Worm (Caenorhabditis elegans) whole organism, L4 larva: ENCODE data around the gene mthf-1.

Experiments used
- R02D3.7 ChIP-seq: fragments of 150-350 bp; sonication (generic microtip); optimal IDR thresholded peaks from 3 replicates; lab custom pipeline; 2014; ENCODE audit warnings: missing biosample characterization, missing genetic modification characterization
- aha-1 ChIP-seq: fragments of 150-350 bp; peaks from one replicate; lab custom pipeline; 2014; ENCODE audit warnings: missing biosample characterization, missing genetic modification characterization
- ces-1 ChIP-seq: fragments of 150-350 bp; sonication (generic microtip); optimal IDR thresholded peaks from 4 replicates; lab custom pipeline; 2014; ENCODE audit warnings: missing biosample characterization, missing genetic modification reagents, missing genetic modification characterization
- pha-4 ChIP-seq, 2 experiments: fragments of 150-350 bp in 1 of 2; fragments of 200-800 bp in 1 of 2; sonication (Bioruptor generic) in 1 of 2; IDR thresholded peaks in 1 of 2; optimal IDR thresholded peaks in 1 of 2; 2 replicates each; pipeline versions ENCODE4 v1.3.6 to Lab custom; 2014 to 2022; ENCODE audit warnings: missing genetic modification characterization in 2 of 2, missing genetic modification reagents in 2 of 2, missing biosample characterization in 1 of 2, missing compliant biosample characterization in 1 of 2
- unc-130 ChIP-seq: sonication (generic microtip); optimal IDR thresholded peaks from 2 replicates; lab custom pipeline; 2016; ENCODE audit warnings: missing genetic modification reagents, missing genetic modification characterization, missing compliant biosample characterization

ce11 chrII:7801899-7802298, 24.3 kb upstream of the mthf-1 start:
- no peak for TF ChIP-seq unc-130 (GFP tag; lab: Kevin White, UChicago)
- TF ChIP-seq ces-1: no peak
- TF ChIP-seq R02D3.7 (tag; lab: Kevin White, UChicago): no peak
- no peak for TF ChIP-seq pha-4 (GFP tag; IDR thresholded peaks at IDR 0.05; lab: Robert Waterston, UW)
- no peak for TF ChIP-seq pha-4 (tag; optimal IDR thresholded peaks at IDR 0.05; lab: Kevin White, UChicago)
- no peak for TF ChIP-seq aha-1
